Worm (Caenorhabditis elegans): Measurements from ENCODE around the gene Y53F4B.23.

- no peak for TF ChIP-seq dao-5 (tag; optimal IDR thresholded peaks at IDR 0.05)
- TF ChIP-seq him-1 (tag; optimal IDR thresholded peaks at IDR 0.05): no peak
- peak; percentile 24 for TF ChIP-seq W03F9.2 (tag; optimal IDR thresholded peaks at IDR 0.05)
Measured at ce11 chrII:15119537-15120360, 4.6 kb upstream of the Y53F4B.23 start, which contains the start of gene arp-1.

Measured in whole organism, L4/young adult.